Fruit fly (Drosophila melanogaster) whole organism, embryonic: ENCODE measurements around the gene Sec3.

Source experiments
- Awh ChIP-seq: fragments of 200-800 bp; sonication (Bioruptor generic); IDR thresholded peaks from 2 replicates; pipeline ENCODE4, ENCODE4 v1.3.6; 2022; ENCODE audit warnings: missing biosample characterization, missing genetic modification characterization
- CG10543 ChIP-seq: fragments of 200-800 bp; sonication (Bioruptor generic); optimal IDR thresholded peaks from 3 replicates; lab custom pipeline; 2017; ENCODE audit warnings: missing biosample characterization, mild to moderate bottlenecking, missing genetic modification characterization, moderate library complexity
- CG11247 ChIP-seq: fragments of 200-800 bp; sonication (Bioruptor generic); IDR thresholded peaks from 2 replicates; pipeline ENCODE4 v1.3.6; 2022; ENCODE audit warnings: missing biosample characterization, missing genetic modification characterization
- CG12769 ChIP-seq: fragments of 200-800 bp; sonication (Bioruptor generic); optimal IDR thresholded peaks from 2 replicates; lab custom pipeline; 2019; ENCODE audit warnings: missing biosample characterization, mild to moderate bottlenecking, missing genetic modification characterization, moderate library complexity
- CG13775 ChIP-seq: fragments of 200-800 bp; sonication (Bioruptor generic); optimal IDR thresholded peaks from 3 replicates; lab custom pipeline; 2017; ENCODE audit warnings: missing biosample characterization, mild to moderate bottlenecking, missing genetic modification characterization
- CG16815 ChIP-seq: fragments of 200-800 bp; sonication (Bioruptor generic); optimal IDR thresholded peaks from 3 replicates; lab custom pipeline; 2017; ENCODE audit warnings: missing biosample characterization, mild to moderate bottlenecking, missing genetic modification characterization
- CG17361 ChIP-seq: fragments of 200-800 bp; sonication (Bioruptor generic); IDR thresholded peaks from 3 replicates; pipeline ENCODE4 v1.3.6; 2022; ENCODE audit warnings: missing biosample characterization, missing genetic modification characterization
- CG18011 ChIP-seq: fragments of 200-800 bp; sonication (Bioruptor generic); optimal IDR thresholded peaks from 2 replicates; lab custom pipeline; 2017; ENCODE audit warnings: missing biosample characterization, missing genetic modification characterization, mild to moderate bottlenecking, moderate library complexity, missing genotype
- CG1832 ChIP-seq: fragments of 200-800 bp; sonication (Bioruptor generic); optimal IDR thresholded peaks from 2 replicates; lab custom pipeline; 2017; ENCODE audit warnings: missing biosample characterization, mild to moderate bottlenecking, missing genetic modification characterization, inconsistent platforms
- CG18476 ChIP-seq: fragments of 200-800 bp; sonication (Bioruptor generic); optimal IDR thresholded peaks from 2 replicates; lab custom pipeline; 2016; ENCODE audit warnings: missing biosample characterization, mild to moderate bottlenecking, missing genetic modification characterization
- CG2678 ChIP-seq: fragments of 200-800 bp; sonication (Bioruptor generic); optimal IDR thresholded peaks from 3 replicates; lab custom pipeline; 2019; ENCODE audit warnings: missing biosample characterization, mild to moderate bottlenecking, missing genetic modification characterization, moderate library complexity
- CG3726 ChIP-seq: fragments of 200-800 bp; sonication (Bioruptor generic); IDR thresholded peaks from 3 replicates; pipeline ENCODE4, ENCODE4 v1.3.6; 2022; ENCODE audit warnings: missing biosample characterization, missing genetic modification characterization
- CG42726 ChIP-seq: fragments of 200-800 bp; sonication (Bioruptor generic); IDR thresholded peaks from 2 replicates; pipeline ENCODE4 v1.3.6; 2022; ENCODE audit warnings: missing biosample characterization, missing genetic modification characterization; ENCODE audit not compliant: partially characterized antibody
- CG43689 ChIP-seq: fragments of 200-800 bp; sonication (Bioruptor generic); IDR thresholded peaks from 2 replicates; pipeline ENCODE4 v1.3.6; 2022; ENCODE audit warnings: missing biosample characterization, missing genetic modification characterization
- CG6254 ChIP-seq: fragments of 200-800 bp; sonication (Bioruptor generic); optimal IDR thresholded peaks from 3 replicates; lab custom pipeline; 2017; ENCODE audit warnings: mild to moderate bottlenecking, missing biosample characterization, missing genetic modification reagents, missing genetic modification characterization
- CG6654 ChIP-seq: fragments of 200-800 bp; sonication (Bioruptor generic); optimal IDR thresholded peaks from 2 replicates; lab custom pipeline; 2017; ENCODE audit warnings: missing biosample characterization, mild to moderate bottlenecking, missing genetic modification characterization
- CG6813 ChIP-seq: fragments of 200-800 bp; sonication (Bioruptor generic); optimal IDR thresholded peaks from 2 replicates; lab custom pipeline; 2017; ENCODE audit warnings: missing biosample characterization, missing genetic modification characterization, mild to moderate bottlenecking, moderate library complexity, missing genetic modification reagents
- CG8359 ChIP-seq: fragments of 200-800 bp; sonication (Bioruptor generic); optimal IDR thresholded peaks from 2 replicates; lab custom pipeline; 2017; ENCODE audit warnings: missing biosample characterization, mild to moderate bottlenecking, missing genetic modification characterization, borderline replicate concordance
- CG8765 ChIP-seq: fragments of 200-800 bp; sonication (Bioruptor generic); IDR thresholded peaks from 2 replicates; pipeline ENCODE4 v1.3.6; 2022; ENCODE audit warnings: missing biosample characterization, missing genetic modification characterization
- CkIIα-i1 ChIP-seq: fragments of 200-800 bp; sonication (Bioruptor generic); IDR thresholded peaks from 2 replicates; pipeline ENCODE4 v1.3.6; 2022; ENCODE audit warnings: missing biosample characterization, missing genetic modification characterization
- Doc2 ChIP-seq: fragments of 200-800 bp; sonication (Bioruptor generic); IDR thresholded peaks from 2 replicates; pipeline ENCODE4 v1.3.6; 2022; ENCODE audit warnings: missing biosample characterization, missing genetic modification characterization
- Gsc ChIP-seq: fragments of 200-800 bp; sonication (Bioruptor generic); IDR thresholded peaks from 2 replicates; pipeline ENCODE4 v1.3.6; 2022; ENCODE audit warnings: missing biosample characterization, missing genetic modification characterization
- HLH54F ChIP-seq: fragments of 200-800 bp; sonication (Bioruptor generic); optimal IDR thresholded peaks from 3 replicates; lab custom pipeline; 2016; ENCODE audit warnings: missing biosample characterization, missing genetic modification characterization
- Hey ChIP-seq: fragments of 200-800 bp; sonication (Bioruptor generic); optimal IDR thresholded peaks from 3 replicates; lab custom pipeline; 2018; ENCODE audit warnings: missing biosample characterization, mild to moderate bottlenecking, missing genetic modification characterization
- Hmx ChIP-seq: fragments of 200-800 bp; sonication (Bioruptor generic); optimal IDR thresholded peaks from 2 replicates; lab custom pipeline; 2016; ENCODE audit warnings: missing biosample characterization, missing genetic modification characterization
- Kr ChIP-seq: fragments of 200-800 bp; sonication (Bioruptor generic); optimal IDR thresholded peaks from 2 replicates; lab custom pipeline; 2017; ENCODE audit warnings: missing biosample characterization, mild to moderate bottlenecking, missing genetic modification characterization
- Med ChIP-seq: fragments of 200-800 bp; sonication (Bioruptor generic); peaks from one replicate; lab custom pipeline; 2016; ENCODE audit warnings: missing biosample characterization, missing genetic modification characterization, mild to moderate bottlenecking, inconsistent platforms, moderate library complexity
- Mrtf ChIP-seq: fragments of 200-800 bp; sonication (Bioruptor generic); IDR thresholded peaks from 3 replicates; pipeline ENCODE4 v1.3.6; 2022; ENCODE audit warnings: missing biosample characterization, missing genetic modification characterization
- Opbp ChIP-seq: fragments of 200-800 bp; sonication (Bioruptor generic); IDR thresholded peaks from 3 replicates; pipeline ENCODE4 v1.3.6; 2022; ENCODE audit warnings: missing biosample characterization, missing genetic modification characterization; ENCODE audit not compliant: partially characterized antibody
- Ravus ChIP-seq: fragments of 200-800 bp; sonication (Bioruptor generic); IDR thresholded peaks from 2 replicates; pipeline ENCODE4 v1.3.6; 2022; ENCODE audit warnings: missing biosample characterization, missing genetic modification characterization
- bbx ChIP-seq: fragments of 200-800 bp; sonication (Bioruptor generic); IDR thresholded peaks from 2 replicates; pipeline ENCODE4 v1.3.6; 2022; ENCODE audit warnings: missing biosample characterization, missing genetic modification characterization; ENCODE audit not compliant: partially characterized antibody
- bowl ChIP-seq: fragments of 200-800 bp; sonication (Bioruptor generic); IDR thresholded peaks from 2 replicates; pipeline ENCODE4 v1.3.6; 2022; ENCODE audit warnings: missing biosample characterization, missing genetic modification characterization
- cg ChIP-seq: fragments of 200-800 bp; sonication (Bioruptor generic); optimal IDR thresholded peaks from 3 replicates; lab custom pipeline; 2019; ENCODE audit warnings: missing biosample characterization, mild to moderate bottlenecking, missing genetic modification characterization, moderate library complexity
- chn ChIP-seq: fragments of 200-800 bp; sonication (Bioruptor generic); optimal IDR thresholded peaks from 2 replicates; lab custom pipeline; 2016; ENCODE audit warnings: missing biosample characterization, missing genetic modification characterization
- croc ChIP-seq: fragments of 200-800 bp; sonication (Bioruptor generic); conservative IDR thresholded peaks from 3 replicates; pipeline ENCODE4 v1.3.6; 2022; ENCODE audit warnings: missing biosample characterization, missing genetic modification characterization
- cwo ChIP-seq: fragments of 200-800 bp; sonication (Bioruptor generic); optimal IDR thresholded peaks from 3 replicates; lab custom pipeline; 2017; ENCODE audit warnings: missing biosample characterization, missing genetic modification characterization, mild to moderate bottlenecking, moderate library complexity, missing genetic modification reagents
- disco-r ChIP-seq: fragments of 200-800 bp; sonication (Bioruptor generic); optimal IDR thresholded peaks from 2 replicates; lab custom pipeline; 2016; ENCODE audit warnings: missing biosample characterization, missing genetic modification characterization
- emc ChIP-seq: fragments of 200-800 bp; sonication (Bioruptor generic); optimal IDR thresholded peaks from 2 replicates; lab custom pipeline; 2016; ENCODE audit warnings: missing biosample characterization, missing genetic modification characterization
- exex ChIP-seq: fragments of 200-800 bp; sonication (Bioruptor generic); optimal IDR thresholded peaks from 4 replicates; lab custom pipeline; 2018; ENCODE audit warnings: missing biosample characterization, mild to moderate bottlenecking, missing genetic modification characterization, moderate library complexity
- gsb-n ChIP-seq: fragments of 200-800 bp; sonication (Bioruptor generic); optimal IDR thresholded peaks from 3 replicates; lab custom pipeline; 2018; ENCODE audit warnings: missing biosample characterization, mild to moderate bottlenecking, missing genetic modification characterization
- hb ChIP-seq: fragments of 200-800 bp; sonication (Bioruptor generic); IDR thresholded peaks from 3 replicates; pipeline ENCODE4 v1.3.6; 2022; ENCODE audit warnings: missing biosample characterization, missing genetic modification characterization; ENCODE audit not compliant: partially characterized antibody
- kni ChIP-seq: fragments of 200-800 bp; sonication (Bioruptor generic); optimal IDR thresholded peaks from 3 replicates; lab custom pipeline; 2017; ENCODE audit warnings: mild to moderate bottlenecking, missing biosample characterization, missing genetic modification reagents, missing genetic modification characterization
- knrl ChIP-seq: fragments of 200-800 bp; sonication (Bioruptor generic); IDR thresholded peaks from 3 replicates; pipeline ENCODE4 v1.3.6; 2022; ENCODE audit warnings: missing biosample characterization, missing genetic modification characterization; ENCODE audit not compliant: partially characterized antibody
- luna ChIP-seq: fragments of 200-800 bp; sonication (Bioruptor generic); optimal IDR thresholded peaks from 2 replicates; lab custom pipeline; 2016; ENCODE audit warnings: missing biosample characterization, missing genetic modification characterization
- pfk ChIP-seq: fragments of 200-800 bp; sonication (Bioruptor generic); optimal IDR thresholded peaks from 2 replicates; lab custom pipeline; 2018; ENCODE audit warnings: missing biosample characterization, mild to moderate bottlenecking, missing genetic modification characterization, moderate library complexity
- psq ChIP-seq: fragments of 200-800 bp; sonication (Bioruptor generic); optimal IDR thresholded peaks from 2 replicates; lab custom pipeline; 2017; ENCODE audit warnings: missing biosample characterization, missing genetic modification characterization
- sens-2 ChIP-seq: fragments of 200-800 bp; sonication (Bioruptor generic); IDR thresholded peaks from 2 replicates; pipeline ENCODE4 v1.3.6; 2022; ENCODE audit warnings: missing biosample characterization, missing genetic modification characterization
- sob ChIP-seq: fragments of 200-800 bp; sonication (Bioruptor generic); IDR thresholded peaks from 2 replicates; pipeline ENCODE4 v1.3.6; 2022; ENCODE audit warnings: missing biosample characterization, missing genetic modification characterization
- tup ChIP-seq: fragments of 200-800 bp; sonication (Bioruptor generic); optimal IDR thresholded peaks from 2 replicates; lab custom pipeline; 2016; ENCODE audit warnings: missing biosample characterization, mild to moderate bottlenecking, missing genetic modification characterization, moderate library complexity
- zen ChIP-seq: fragments of 200-800 bp; sonication (Bioruptor generic); optimal IDR thresholded peaks from 3 replicates; lab custom pipeline; 2018; ENCODE audit warnings: missing biosample characterization, mild to moderate bottlenecking, missing genetic modification characterization, moderate library complexity

Gene Sec3

DNA sequence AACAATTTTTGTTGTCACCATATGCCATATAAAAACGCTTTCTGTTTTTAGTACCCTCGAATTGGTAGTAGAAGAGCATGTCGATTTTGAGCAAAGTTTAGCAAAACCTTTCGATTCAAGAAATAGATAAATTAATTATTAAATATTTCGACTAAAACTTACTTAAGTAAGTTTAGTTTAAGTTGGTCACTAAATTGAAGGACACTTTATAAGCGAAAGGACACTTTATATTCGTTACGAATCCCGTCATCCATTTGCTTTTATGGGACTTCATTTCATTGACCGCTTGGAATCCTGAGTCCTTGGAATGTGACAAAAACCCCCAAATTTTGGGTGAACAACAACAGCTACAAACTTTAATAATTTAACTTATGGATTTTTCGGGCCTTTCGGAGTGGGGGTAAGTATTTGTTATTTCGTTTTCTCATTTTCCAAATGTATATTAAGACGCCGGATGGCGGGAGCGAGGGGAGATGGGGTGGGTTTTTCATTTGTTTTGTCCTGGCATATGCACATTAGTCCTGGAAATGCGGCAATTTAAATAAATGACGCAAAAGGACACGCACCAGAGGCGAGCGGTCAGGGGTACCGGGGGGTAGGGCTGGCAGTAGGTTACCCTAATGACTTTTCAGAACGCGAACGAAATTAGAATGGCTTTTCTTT, 34.0 kb upstream of the Sec3 start (continued):
- TF ChIP-seq Doc2 (GFP tag; lab: Robert Waterston, UW) (no peak), psq (GFP tag; lab: Kevin White, UChicago) (no peak), pfk (no peak), CG6654 (no peak), CG1832 (GFP tag; lab: Kevin White, UChicago) (no peak), CG43689 (GFP tag; lab: Robert Waterston, UW) (no peak), CG2678 (tag; lab: Kevin White, UChicago) (peak; percentile 47), Kr (GFP tag; lab: Kevin White, UChicago) (no peak), Gsc (GFP tag; lab: Robert Waterston, UW) (no peak), disco-r (no peak), bbx (no peak), CG17361 (0 out of 3 replicates have a peak, but pooled peaks have one; percentile 35), sob (GFP tag; lab: Robert Waterston, UW) (no peak), cg (GFP tag; lab: Kevin White, UChicago) (no peak), croc (GFP tag; lab: Robert Waterston, UW) (no peak), kni (GFP tag; lab: Kevin White, UChicago) (no peak), Hey (tag; lab: Kevin White, UChicago) (no peak), CG18476 (GFP tag; lab: Kevin White, UChicago) (no peak), gsb-n (no peak), Opbp (GFP tag; lab: Robert Waterston, UW) (no peak), CG16815 (GFP tag; lab: Kevin White, UChicago) (peak; percentile 3), CG13775 (GFP tag; lab: Kevin White, UChicago) (peak; percentile 7), luna (GFP tag; lab: Kevin White, UChicago) (no peak), knrl (GFP tag; lab: Robert Waterston, UW) (no peak), CG6254 (GFP tag; lab: Kevin White, UChicago) (peak; percentile 19), Awh (GFP tag; lab: Robert Waterston, UW) (no peak), CG8765 (GFP tag; lab: Robert Waterston, UW) (no peak), CG11247 (GFP tag; lab: Robert Waterston, UW) (no peak), exex (tag; lab: Kevin White, UChicago) (no peak), HLH54F (no peak), bowl (GFP tag; lab: Robert Waterston, UW) (no peak), CG42726 (GFP tag; lab: Robert Waterston, UW) (no peak), CkIIα-i1 (GFP tag; lab: Robert Waterston, UW) (no peak), hb (GFP tag; lab: Robert Waterston, UW) (no peak), CG12769 (tag; lab: Kevin White, UChicago) (no peak), CG18011 (GFP tag; lab: Kevin White, UChicago) (no peak), cwo (GFP tag; lab: Kevin White, UChicago) (no peak), CG3726 (GFP tag; lab: Robert Waterston, UW) (0 out of 3 replicates have a peak, but pooled peaks have one; percentile 9), CG6813 (peak; percentile 12), CG10543 (GFP tag; lab: Kevin White, UChicago) (no peak), sens-2 (GFP tag; lab: Robert Waterston, UW) (no peak), Hmx (no peak), tup (peak; percentile 13), zen (tag; lab: Kevin White, UChicago) (no peak), Ravus (GFP tag; lab: Robert Waterston, UW) (no peak), emc (GFP tag; lab: Kevin White, UChicago) (no peak), Med (GFP tag; lab: Kevin White, UChicago) (peak; percentile 58), CG8359 (GFP tag; lab: Kevin White, UChicago) (no peak), chn (GFP tag; lab: Kevin White, UChicago) (no peak), Mrtf (no peak)
